Worm (Caenorhabditis elegans): ENCODE data around the gene F43C9.2.

DNA sequence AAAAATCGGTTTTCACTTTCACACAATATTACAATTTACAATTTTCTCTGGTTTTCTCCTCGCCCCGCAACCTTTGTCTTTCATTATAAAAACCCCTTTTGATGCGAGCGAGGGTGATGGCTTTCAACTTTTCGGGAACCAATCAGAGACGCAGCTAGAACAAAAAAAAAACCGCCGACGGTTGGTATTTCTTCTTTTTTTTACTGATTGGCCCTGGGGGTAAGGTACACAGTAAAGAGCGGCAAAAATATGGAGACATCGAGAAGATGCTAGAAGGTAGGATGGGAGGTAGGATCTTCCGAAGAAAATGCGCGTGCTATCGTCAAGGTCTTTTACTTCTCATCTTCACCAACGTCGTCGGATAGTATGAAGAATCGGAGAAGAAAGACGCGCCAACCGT is 25.3 kb downstream of the F43C9.2 start:
- no peak for TF ChIP-seq zip-11 (GFP tag; IDR thresholded peaks at IDR 0.05)
- no peak for TF ChIP-seq ces-1 (GFP tag; optimal IDR thresholded peaks at IDR 0.05)
- no peak for TF ChIP-seq lir-3 (tag; optimal IDR thresholded peaks at IDR 0.05)
- no peak for TF ChIP-seq ceh-82 (tag; optimal IDR thresholded peaks at IDR 0.05)
- no peak for TF ChIP-seq lin-1 (GFP tag; IDR thresholded peaks at IDR 0.05)
- no peak for TF ChIP-seq nhr-11 (tag; optimal IDR thresholded peaks at IDR 0.05)
- TF ChIP-seq pha-4 (GFP tag; IDR thresholded peaks at IDR 0.05): no peak
- no peak for TF ChIP-seq pha-4 (tag; optimal IDR thresholded peaks at IDR 0.05)
- TF ChIP-seq Y105C5A.15 (GFP tag; IDR thresholded peaks at IDR 0.05): no peak
- no peak for TF ChIP-seq ceh-62 (tag; optimal IDR thresholded peaks at IDR 0.05)
- TF ChIP-seq zag-1 (tag; optimal IDR thresholded peaks at IDR 0.05): no peak
- TF ChIP-seq ama-1 (optimal IDR thresholded peaks at IDR 0.05): no peak
- TF ChIP-seq pqm-1 (tag; optimal IDR thresholded peaks at IDR 0.05): no peak
- TF ChIP-seq snpc-4 (tag; optimal IDR thresholded peaks at IDR 0.05): no peak
- no peak for TF ChIP-seq daf-12 (tag; optimal IDR thresholded peaks at IDR 0.05)
